Fruit fly (Drosophila melanogaster): ENCODE results near the gene sordd1.

DNA sequence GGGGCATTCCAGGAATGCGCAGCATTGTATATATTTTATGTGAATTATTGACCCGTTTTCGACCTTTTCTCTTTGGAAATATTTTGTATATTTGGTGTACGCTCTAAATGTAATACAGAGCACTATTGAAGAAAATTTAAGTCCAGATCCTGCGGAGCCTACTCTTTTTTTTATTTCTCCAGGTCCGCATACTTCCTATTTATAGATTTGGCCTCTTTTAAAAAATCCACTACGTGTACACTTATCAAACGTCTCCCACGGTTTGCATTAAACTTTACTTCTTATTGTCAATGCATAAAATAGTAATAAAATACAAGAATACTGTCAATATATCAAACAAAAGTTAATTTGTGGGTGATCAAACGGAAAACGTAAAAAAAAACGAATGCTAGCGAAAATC lies 12.2 kb downstream of the sordd1 start, which contains the start of gene Efhc1.1:
- TF ChIP-seq Taf1 (GFP tag; IDR thresholded peaks at IDR 0.05) (no peak), ERR (GFP tag; optimal IDR thresholded peaks at IDR 0.05) (no peak), Stat92E (GFP tag; optimal IDR thresholded peaks at IDR 0.05) (no peak), salm (tag; optimal IDR thresholded peaks at IDR 0.05) (no peak), bbx (GFP tag; IDR thresholded peaks at IDR 0.05; ENCODE audit: partially characterized antibody) (no peak), h (optimal IDR thresholded peaks at IDR 0.05) (no peak), CG15514 (GFP tag; optimal IDR thresholded peaks at IDR 0.05) (no peak)
